Fruit fly (Drosophila melanogaster): Measurements from ENCODE around the gene CG9270.

DNA sequence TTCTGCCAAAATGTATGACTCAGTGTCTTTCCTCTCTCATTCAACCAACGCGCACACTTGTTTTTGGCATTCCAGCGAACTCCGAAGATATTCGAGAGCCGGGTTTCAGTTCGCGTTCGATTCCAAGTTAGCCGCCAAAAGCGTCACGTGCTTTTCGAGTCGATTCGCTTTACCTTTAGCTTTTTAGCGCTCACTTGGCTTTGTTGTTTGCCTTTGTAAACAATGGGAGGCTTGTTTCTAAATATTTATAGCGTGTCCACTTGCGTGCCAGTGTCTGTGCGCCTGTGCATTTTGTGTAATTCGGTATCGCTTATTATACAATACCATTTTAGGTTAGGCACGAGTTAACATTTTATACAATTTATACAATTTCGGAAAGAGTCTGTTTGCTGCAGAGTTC lies 22.5 kb downstream of the CG9270 start:
- TF ChIP-seq pan (optimal IDR thresholded peaks at IDR 0.05), result no peak
- TF ChIP-seq Dif (GFP tag; optimal IDR thresholded peaks at IDR 0.05; ENCODE audit: partially characterized antibody), result no peak
- TF ChIP-seq OdsH (GFP tag; optimal IDR thresholded peaks at IDR 0.05), result peak; percentile 38
- TF ChIP-seq N (GFP tag; optimal IDR thresholded peaks at IDR 0.05), result no peak
- TF ChIP-seq usp (GFP tag; optimal IDR thresholded peaks at IDR 0.05), result no peak

Data from whole organism, wandering third instar larva.